Fruit fly (Drosophila melanogaster) whole organism, embryonic: Measurements from ENCODE around the gene CG3119.
A peak's percentile ranks its signal among the peaks of the same experiment; 100 is the strongest.

Experiments used
- Asciz ChIP-seq: fragments of 200-800 bp; sonication (Bioruptor generic); optimal IDR thresholded peaks from 2 replicates; lab custom pipeline; 2017; ENCODE audit warnings: missing biosample characterization, mild to moderate bottlenecking, missing genetic modification characterization, missing genetic modification reagents
- Blimp-1 ChIP-seq: fragments of 200-800 bp; sonication (Bioruptor generic); optimal IDR thresholded peaks from 3 replicates; lab custom pipeline; 2018; ENCODE audit warnings: missing biosample characterization, missing genetic modification characterization, mild to moderate bottlenecking, moderate library complexity, missing genetic modification reagents
- CG10959 ChIP-seq: fragments of 200-800 bp; sonication (Bioruptor generic); IDR thresholded peaks from 2 replicates; pipeline ENCODE4 v1.3.6; 2022; ENCODE audit warnings: missing biosample characterization, missing genetic modification characterization
- CG11723 ChIP-seq: fragments of 200-800 bp; sonication (Bioruptor generic); optimal IDR thresholded peaks from 2 replicates; lab custom pipeline; 2017; ENCODE audit warnings: missing biosample characterization, mild to moderate bottlenecking, missing genetic modification characterization
- CG1529 ChIP-seq: fragments of 200-800 bp; sonication (Bioruptor generic); optimal IDR thresholded peaks from 3 replicates; lab custom pipeline; 2018; ENCODE audit warnings: missing biosample characterization, missing genetic modification characterization
- CG15479 ChIP-seq: fragments of 200-800 bp; sonication (Bioruptor generic); optimal IDR thresholded peaks from 3 replicates; lab custom pipeline; 2019; ENCODE audit warnings: missing biosample characterization, mild to moderate bottlenecking, missing genetic modification characterization, moderate library complexity
- CG1602 ChIP-seq: fragments of 200-800 bp; sonication (Bioruptor generic); optimal IDR thresholded peaks from 3 replicates; lab custom pipeline; 2016; ENCODE audit warnings: missing biosample characterization, missing genetic modification characterization
- CG18599 ChIP-seq: fragments of 200-800 bp; sonication (Bioruptor generic); optimal IDR thresholded peaks from 3 replicates; lab custom pipeline; 2017; ENCODE audit warnings: missing biosample characterization, missing genetic modification characterization, mild to moderate bottlenecking, moderate library complexity, missing genetic modification reagents
- CG30403 ChIP-seq: fragments of 200-800 bp; sonication (Bioruptor generic); optimal IDR thresholded peaks from 3 replicates; lab custom pipeline; 2016; ENCODE audit warnings: missing biosample characterization, missing genetic modification characterization
- CG30431 ChIP-seq: fragments of 200-800 bp; sonication (Bioruptor generic); optimal IDR thresholded peaks from 2 replicates; lab custom pipeline; 2017; ENCODE audit warnings: missing biosample characterization, missing genetic modification characterization
- CG33557 ChIP-seq: fragments of 200-800 bp; sonication (Bioruptor generic); optimal IDR thresholded peaks from 2 replicates; lab custom pipeline; 2019; ENCODE audit warnings: missing biosample characterization, mild to moderate bottlenecking, missing genetic modification characterization, moderate library complexity
- CG3838 ChIP-seq: fragments of 200-800 bp; sonication (Bioruptor generic); optimal IDR thresholded peaks from 3 replicates; lab custom pipeline; 2016; ENCODE audit warnings: missing biosample characterization, missing genetic modification characterization
- CG4360 ChIP-seq: fragments of 200-800 bp; sonication (Bioruptor generic); IDR thresholded peaks from 2 replicates; pipeline ENCODE4 v1.3.6; 2022; ENCODE audit warnings: missing biosample characterization, missing genetic modification characterization
- CG4424 ChIP-seq: fragments of 200-800 bp; sonication (Bioruptor generic); optimal IDR thresholded peaks from 3 replicates; lab custom pipeline; 2016; ENCODE audit warnings: missing biosample characterization, missing genetic modification characterization
- CG4617 ChIP-seq: fragments of 200-800 bp; sonication (Bioruptor generic); optimal IDR thresholded peaks from 3 replicates; lab custom pipeline; 2016; ENCODE audit warnings: missing biosample characterization, missing genetic modification characterization, borderline replicate concordance
- CG4730 ChIP-seq: fragments of 200-800 bp; sonication (Bioruptor generic); IDR thresholded peaks from 2 replicates; pipeline ENCODE4 v1.3.6; 2022; ENCODE audit warnings: missing biosample characterization, missing genetic modification characterization
- CG6683 ChIP-seq: fragments of 200-800 bp; sonication (Bioruptor generic); optimal IDR thresholded peaks from 2 replicates; lab custom pipeline; 2017; ENCODE audit warnings: missing biosample characterization, mild to moderate bottlenecking, missing genetic modification characterization, missing genetic modification reagents
- CG7786 ChIP-seq: fragments of 200-800 bp; sonication (Bioruptor generic); optimal IDR thresholded peaks from 2 replicates; lab custom pipeline; 2016; ENCODE audit warnings: missing biosample characterization, missing genetic modification characterization
- CG7839 ChIP-seq: fragments of 200-800 bp; sonication (Bioruptor generic); optimal IDR thresholded peaks from 3 replicates; lab custom pipeline; 2018; ENCODE audit warnings: missing biosample characterization, mild to moderate bottlenecking, missing genetic modification characterization, moderate library complexity
- CG8290 ChIP-seq, 3 experiments: fragments of 200-800 bp; sonication (Bioruptor generic); optimal IDR thresholded peaks; 2 replicates each; lab custom pipeline; 2016 to 2019; ENCODE audit warnings: missing biosample characterization in 3 of 3, missing genetic modification characterization in 3 of 3, mild to moderate bottlenecking in 2 of 3, moderate library complexity in 1 of 3
- CG9876 ChIP-seq: fragments of 200-800 bp; sonication (Bioruptor generic); optimal IDR thresholded peaks from 2 replicates; lab custom pipeline; 2016; ENCODE audit warnings: missing biosample characterization, missing genetic modification characterization
- CTCF ChIP-seq: fragments of 200-800 bp; sonication (Bioruptor generic); optimal IDR thresholded peaks from 2 replicates; lab custom pipeline; 2017; ENCODE audit warnings: missing biosample characterization, mild to moderate bottlenecking, missing genetic modification characterization, moderate library complexity
- Ets65A ChIP-seq: fragments of 200-800 bp; sonication (Bioruptor generic); peaks from one replicate; lab custom pipeline; 2016; ENCODE audit warnings: missing biosample characterization, missing genetic modification characterization
- Hr51 ChIP-seq, 2 experiments: fragments of 200-800 bp; sonication (Bioruptor generic); optimal IDR thresholded peaks; 2 replicates in 1 of 2; 3 replicates in 1 of 2; lab custom pipeline; 2016 to 2018; ENCODE audit warnings: missing biosample characterization in 2 of 2, missing genetic modification characterization in 2 of 2, mild to moderate bottlenecking in 1 of 2, moderate library complexity in 1 of 2
- MTF-1 ChIP-seq: fragments of 200-800 bp; sonication (Bioruptor generic); optimal IDR thresholded peaks from 2 replicates; lab custom pipeline; 2018; ENCODE audit warnings: missing biosample characterization, mild to moderate bottlenecking, missing genetic modification characterization, borderline replicate concordance
- Meics ChIP-seq: fragments of 200-800 bp; sonication (Bioruptor generic); optimal IDR thresholded peaks from 2 replicates; lab custom pipeline; 2017; ENCODE audit warnings: missing biosample characterization, mild to moderate bottlenecking, missing genetic modification characterization
- Neu2 ChIP-seq: fragments of 200-800 bp; sonication (Bioruptor generic); optimal IDR thresholded peaks from 3 replicates; lab custom pipeline; 2016; ENCODE audit warnings: missing biosample characterization, missing genetic modification characterization, borderline replicate concordance
- Opbp ChIP-seq: fragments of 200-800 bp; sonication (Bioruptor generic); IDR thresholded peaks from 3 replicates; pipeline ENCODE4 v1.3.6; 2022; ENCODE audit warnings: missing biosample characterization, missing genetic modification characterization; ENCODE audit not compliant: partially characterized antibody
- Pdp1 ChIP-seq, 2 experiments: fragments of 200-800 bp; sonication (Bioruptor generic); optimal IDR thresholded peaks; 3 replicates each; lab custom pipeline; 2016; ENCODE audit warnings: missing biosample characterization in 2 of 2, missing genetic modification characterization in 2 of 2, mild to moderate bottlenecking in 1 of 2, moderate library complexity in 1 of 2
- Rx ChIP-seq: fragments of 200-800 bp; sonication (Bioruptor generic); IDR thresholded peaks from 2 replicates; pipeline ENCODE4 v1.3.6; 2022; ENCODE audit warnings: missing biosample characterization, missing genetic modification characterization
- Side ChIP-seq: fragments of 200-800 bp; sonication (Bioruptor generic); optimal IDR thresholded peaks from 2 replicates; lab custom pipeline; 2016; ENCODE audit warnings: missing biosample characterization, missing genetic modification characterization
- Sry-β ChIP-seq: fragments of 200-800 bp; sonication (Bioruptor generic); optimal IDR thresholded peaks from 2 replicates; lab custom pipeline; 2018; ENCODE audit warnings: missing biosample characterization, mild to moderate bottlenecking, missing genetic modification characterization, moderate library complexity
- Xrp1 ChIP-seq: fragments of 200-800 bp; sonication (Bioruptor generic); IDR thresholded peaks from 2 replicates; pipeline ENCODE4 v1.3.6; 2022; ENCODE audit warnings: missing biosample characterization, missing genetic modification characterization
- ato ChIP-seq: fragments of 200-800 bp; sonication (Bioruptor generic); IDR thresholded peaks from 2 replicates; pipeline ENCODE4 v1.3.6; 2022; ENCODE audit warnings: missing biosample characterization, missing genetic modification characterization; ENCODE audit not compliant: partially characterized antibody
- bigmax ChIP-seq: fragments of 200-800 bp; sonication (Bioruptor generic); optimal IDR thresholded peaks from 2 replicates; lab custom pipeline; 2018; ENCODE audit warnings: missing biosample characterization, mild to moderate bottlenecking, missing genetic modification characterization
- bowl ChIP-seq: fragments of 200-800 bp; sonication (Bioruptor generic); IDR thresholded peaks from 2 replicates; pipeline ENCODE4 v1.3.6; 2022; ENCODE audit warnings: missing biosample characterization, missing genetic modification characterization
- gce ChIP-seq: fragments of 200-800 bp; sonication (Bioruptor generic); IDR thresholded peaks from 3 replicates; pipeline ENCODE4 v1.3.6; 2022; ENCODE audit warnings: missing biosample characterization, missing genetic modification characterization
- jigr1 ChIP-seq: fragments of 200-800 bp; sonication (Bioruptor generic); IDR thresholded peaks from 3 replicates; pipeline ENCODE4 v1.3.6; 2022; ENCODE audit warnings: missing biosample characterization, missing genetic modification characterization
- knrl ChIP-seq: fragments of 200-800 bp; sonication (Bioruptor generic); IDR thresholded peaks from 3 replicates; pipeline ENCODE4 v1.3.6; 2022; ENCODE audit warnings: missing biosample characterization, missing genetic modification characterization; ENCODE audit not compliant: partially characterized antibody
- lola ChIP-seq, 3 experiments: fragments of >200 bp in 2 of 3; fragments of 200-800 bp in 1 of 3; sonication (Bioruptor generic) in 1 of 3; optimal IDR thresholded peaks; 2 replicates each; lab custom pipeline; 2017 to 2019; ENCODE audit warnings: missing biosample characterization in 3 of 3, missing genetic modification characterization in 3 of 3, mild to moderate bottlenecking in 1 of 3, moderate library complexity in 1 of 3
- pb ChIP-seq: fragments of 200-800 bp; sonication (Bioruptor generic); optimal IDR thresholded peaks from 3 replicates; lab custom pipeline; 2016; ENCODE audit warnings: missing biosample characterization, missing genetic modification characterization
- pfk ChIP-seq: fragments of 200-800 bp; sonication (Bioruptor generic); optimal IDR thresholded peaks from 2 replicates; lab custom pipeline; 2018; ENCODE audit warnings: missing biosample characterization, mild to moderate bottlenecking, missing genetic modification characterization, moderate library complexity
- shn ChIP-seq: fragments of 200-800 bp; sonication (Bioruptor generic); optimal IDR thresholded peaks from 3 replicates; lab custom pipeline; 2016; ENCODE audit warnings: missing biosample characterization, missing genetic modification characterization
- z ChIP-seq: fragments of 200-800 bp; sonication (Bioruptor generic); IDR thresholded peaks from 3 replicates; pipeline ENCODE4 v1.3.6; 2022; ENCODE audit warnings: missing biosample characterization, missing genetic modification characterization
- zen2 ChIP-seq: fragments of 200-800 bp; sonication (Bioruptor generic); IDR thresholded peaks from 3 replicates; pipeline ENCODE4 v1.3.6; 2022; ENCODE audit warnings: missing biosample characterization, missing genetic modification characterization; ENCODE audit not compliant: partially characterized antibody

The CG3119 gene

DNA sequence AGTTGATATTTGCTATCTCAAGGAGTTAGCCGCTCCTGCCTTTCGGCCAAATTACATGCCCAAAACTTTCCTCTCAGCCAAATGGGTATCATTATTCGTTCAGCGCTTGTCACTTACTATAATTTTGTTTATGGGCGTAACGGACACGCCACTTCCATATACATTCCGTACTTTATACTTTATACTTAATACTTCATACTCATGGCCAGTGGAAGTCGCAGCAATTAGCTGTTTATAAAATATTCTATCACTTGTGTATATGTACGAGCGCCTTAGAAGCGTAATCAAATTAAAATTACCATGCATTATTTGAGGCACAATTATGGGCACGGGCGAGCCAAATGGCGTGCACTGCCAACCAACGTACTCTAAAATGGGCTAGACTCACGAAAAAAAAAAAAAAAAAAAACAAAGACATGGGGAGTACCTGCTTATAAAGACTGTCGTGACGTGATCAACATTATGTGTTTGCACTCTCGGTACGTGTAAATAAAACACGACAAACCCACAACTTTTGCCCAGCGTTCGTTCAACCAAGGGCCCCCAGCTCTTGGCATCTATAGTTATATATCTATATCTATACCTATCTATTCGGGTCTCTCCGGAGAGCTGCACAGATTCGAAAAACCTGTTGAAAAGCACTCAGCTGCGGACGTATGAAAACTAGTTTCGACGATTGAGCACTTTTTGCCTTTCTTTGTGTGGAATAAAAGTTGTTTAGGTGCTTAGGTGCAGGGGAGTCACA is 23.7 kb upstream of the CG3119 start (continued):
- TF ChIP-seq gce = peak; percentile 11; the same call in 1 of the 3 replicates
- TF ChIP-seq Pdp1 (GFP tag; optimal IDR thresholded peaks at IDR 0.05; lab: Kevin White, UChicago) = peak in 1 of 2 experiments; percentile 27
- TF ChIP-seq Xrp1 = peak; percentile 39; the same call in 1 of the 2 replicates
- peak; percentile 94 for TF ChIP-seq z (GFP tag; lab: Robert Waterston, UW)
- TF ChIP-seq CG3838 = no peak

DNA sequence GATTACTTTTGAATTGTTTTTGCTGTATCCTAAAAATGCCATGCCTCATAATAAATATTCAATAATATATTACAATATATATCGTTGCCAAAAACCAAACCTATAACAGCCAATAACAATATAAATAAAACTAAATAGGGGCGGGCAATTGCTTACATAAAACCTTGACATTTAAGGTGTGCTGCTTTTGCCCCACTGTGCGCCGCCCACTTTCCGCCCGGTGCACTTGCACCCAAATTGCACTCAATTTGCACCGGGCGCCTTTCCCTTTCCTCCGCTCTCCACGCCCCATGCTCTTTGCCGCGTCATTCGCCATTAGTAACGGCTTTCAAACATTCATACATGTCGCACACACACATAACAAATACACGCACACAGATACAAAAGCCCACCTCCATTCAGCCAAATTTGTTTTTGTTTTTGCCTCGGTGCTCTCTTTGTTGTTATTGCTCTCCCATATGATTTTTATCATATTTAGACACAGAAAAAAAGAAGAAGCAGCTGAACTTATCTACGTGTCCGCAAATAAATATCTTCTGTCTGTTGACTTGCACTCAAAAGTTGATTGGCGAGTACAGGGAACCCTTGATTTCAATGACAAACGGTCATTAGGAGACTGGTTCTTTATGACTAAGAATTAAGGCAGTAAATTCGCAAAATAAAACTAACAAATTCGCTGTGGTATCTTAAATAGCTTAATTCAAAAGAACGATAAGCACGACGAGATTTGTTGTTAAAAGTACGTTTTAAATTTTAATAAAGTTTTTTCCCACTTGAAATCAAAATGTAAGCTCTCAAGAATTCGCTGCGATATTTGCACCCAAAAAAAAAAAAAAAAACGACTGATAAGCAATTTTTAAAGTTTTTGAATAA is 20.5 kb upstream of the CG3119 start:
- no peak for TF ChIP-seq pfk (GFP tag; lab: Kevin White, UChicago)
- TF ChIP-seq MTF-1 (GFP tag; lab: Kevin White, UChicago) = peak; percentile 32
- no peak; the same call in 1 of the 2 replicates for TF ChIP-seq CG10959 (GFP tag; lab: Robert Waterston, UW)
- TF ChIP-seq Rx (GFP tag; lab: Robert Waterston, UW) = no peak
- TF ChIP-seq Meics = no peak
- no peak for TF ChIP-seq Neu2
- no peak for TF ChIP-seq Opbp
- TF ChIP-seq CG11723 = no peak
- TF ChIP-seq CG7786 = no peak
- TF ChIP-seq CG7839 = peak; percentile 17
- no peak for TF ChIP-seq CG9876 (GFP tag; lab: Kevin White, UChicago)
- TF ChIP-seq Blimp-1 (GFP tag; lab: Kevin White, UChicago) = peak; percentile 62
- TF ChIP-seq CG4424 = peak; percentile 17
- TF ChIP-seq CG8290 (GFP tag; optimal IDR thresholded peaks at IDR 0.05; lab: Kevin White, UChicago) = no peak
- no peak for TF ChIP-seq CG8290 (tag; optimal IDR thresholded peaks at IDR 0.05; lab: Kevin White, UChicago)
- TF ChIP-seq CG18599 (GFP tag; lab: Kevin White, UChicago) = peak; percentile 33
- TF ChIP-seq CG6683 (GFP tag; lab: Kevin White, UChicago) = no peak
- TF ChIP-seq pb = no peak
- peak in 1 of 2 experiments; percentile 42 for TF ChIP-seq Hr51 (GFP tag; optimal IDR thresholded peaks at IDR 0.05; lab: Kevin White, UChicago)
- no peak for TF ChIP-seq knrl
- TF ChIP-seq CG1529 (GFP tag; lab: Kevin White, UChicago) = no peak
- no peak for TF ChIP-seq CG33557 (GFP tag; lab: Kevin White, UChicago)
- TF ChIP-seq CG4730 = no peak
- no peak for TF ChIP-seq CG4617 (GFP tag; lab: Kevin White, UChicago)
- peak; percentile 74 for TF ChIP-seq CG15479
- TF ChIP-seq CG4360 (GFP tag; lab: Robert Waterston, UW) = 0 out of 2 replicates have a peak, but pooled peaks have one; percentile 30
- TF ChIP-seq shn (GFP tag; lab: Kevin White, UChicago) = peak; percentile 8
- TF ChIP-seq Ets65A (GFP tag; lab: Kevin White, UChicago) = peak; percentile 35
- no peak for TF ChIP-seq CG30431 (GFP tag; lab: Kevin White, UChicago)
- TF ChIP-seq Asciz (GFP tag; lab: Kevin White, UChicago) = no peak
- TF ChIP-seq CG30403 (GFP tag; lab: Kevin White, UChicago) = peak; percentile 6
- TF ChIP-seq Sry-β = no peak
- no peak for TF ChIP-seq ato (GFP tag; lab: Robert Waterston, UW)
- TF ChIP-seq lola (GFP tag; optimal IDR thresholded peaks at IDR 0.05; lab: Kevin White, UChicago) = no peak
- TF ChIP-seq zen2 (GFP tag; lab: Robert Waterston, UW) = no peak
- TF ChIP-seq CG1602 (GFP tag; lab: Kevin White, UChicago) = no peak
- no peak for TF ChIP-seq jigr1
- no peak for TF ChIP-seq CTCF
- TF ChIP-seq bigmax (GFP tag; lab: Kevin White, UChicago) = no peak
- peak; percentile 3 for TF ChIP-seq Side (GFP tag; lab: Kevin White, UChicago)
- 0 out of 2 replicates have a peak, but pooled peaks have one; percentile 37 for TF ChIP-seq bowl (GFP tag; lab: Robert Waterston, UW)
